Worm (Caenorhabditis elegans) whole organism, young adult: ENCODE measurements around the gene unc-53.

Experiments used
- B0336.3 ChIP-seq: fragments of 200-800 bp; sonication (Bioruptor generic); IDR thresholded peaks from 2 replicates; pipeline ENCODE4 v1.3.6; 2022; ENCODE audit warnings: missing genetic modification characterization, missing compliant biosample characterization
- F22D6.2 ChIP-seq: sonication (generic microtip); optimal IDR thresholded peaks from 2 replicates; lab custom pipeline; 2016; ENCODE audit warnings: mild to moderate bottlenecking, missing genetic modification characterization, missing compliant biosample characterization
- F23B12.7 ChIP-seq: sonication (generic microtip); optimal IDR thresholded peaks from 2 replicates; lab custom pipeline; 2017; ENCODE audit warnings: missing genetic modification characterization, mild to moderate bottlenecking, missing compliant biosample characterization, antibody characterized with exemption, moderate library complexity; ENCODE audit not compliant: insufficient read depth
- aptf-2 ChIP-seq: fragments of 200-800 bp; sonication (Bioruptor generic); conservative IDR thresholded peaks from 2 replicates; pipeline ENCODE4 v1.3.6; 2022; ENCODE audit warnings: missing genetic modification reagents, missing genetic modification characterization, missing compliant biosample characterization
- ets-4 ChIP-seq: fragments of 200-800 bp; sonication (Bioruptor generic); optimal IDR thresholded peaks from 2 replicates; lab custom pipeline; 2018; ENCODE audit warnings: mild to moderate bottlenecking, missing genetic modification characterization, missing compliant biosample characterization
- unc-62 ChIP-seq: fragments of 150-350 bp; optimal IDR thresholded peaks from 2 replicates; lab custom pipeline; 2014; ENCODE audit warnings: missing biosample characterization, missing genetic modification reagents, missing genetic modification characterization

ce11 chrII:11107828-11108227, 18.6 kb upstream of the unc-53 start, which contains the start of gene apc-17:
- TF ChIP-seq aptf-2 (no peak), ets-4 (GFP tag; lab: Kevin White, UChicago) (no peak), unc-62 (GFP tag; lab: Kevin White, UChicago) (no peak), F22D6.2 (tag; lab: Kevin White, UChicago) (no peak), B0336.3 (GFP tag; lab: Robert Waterston, UW) (no peak), F23B12.7 (tag; lab: Kevin White, UChicago) (no peak)
